Fruit fly (Drosophila melanogaster) whole organism, prepupa: ENCODE data around the gene Kr-h1.

Source experiments
- Blimp-1 ChIP-seq: fragments of 200-800 bp; sonication (Bioruptor generic); optimal IDR thresholded peaks from 3 replicates; lab custom pipeline; 2017; ENCODE audit warnings: missing biosample characterization, missing genetic modification characterization, mild to moderate bottlenecking, moderate library complexity, missing genetic modification reagents
- CG10631 ChIP-seq: fragments of 200-800 bp; sonication (Bioruptor generic); optimal IDR thresholded peaks from 2 replicates; lab custom pipeline; 2016; ENCODE audit warnings: missing biosample characterization, missing genetic modification characterization
- CG11294 ChIP-seq: fragments of 200-800 bp; sonication (Bioruptor generic); IDR thresholded peaks from 2 replicates; pipeline ENCODE4 v1.3.6; 2022; ENCODE audit warnings: missing biosample characterization, missing genetic modification characterization
- CG15336 ChIP-seq: fragments of 200-800 bp; sonication (Bioruptor generic); IDR thresholded peaks from 2 replicates; pipeline ENCODE4 v1.3.6; 2022; ENCODE audit warnings: missing biosample characterization, missing genetic modification characterization
- CG1621 ChIP-seq: fragments of 200-800 bp; sonication (Bioruptor generic); optimal IDR thresholded peaks from 3 replicates; lab custom pipeline; 2018; ENCODE audit warnings: missing biosample characterization, mild to moderate bottlenecking, missing genetic modification characterization
- CG16779 ChIP-seq: fragments of 200-800 bp; sonication (Bioruptor generic); optimal IDR thresholded peaks from 3 replicates; lab custom pipeline; 2017; ENCODE audit warnings: missing biosample characterization, mild to moderate bottlenecking, missing genetic modification characterization
- CG34406 ChIP-seq: fragments of 200-800 bp; sonication (Bioruptor generic); optimal IDR thresholded peaks from 3 replicates; lab custom pipeline; 2016; ENCODE audit warnings: missing biosample characterization, missing genetic modification characterization
- CG4318 ChIP-seq: fragments of 200-800 bp; sonication (Bioruptor generic); optimal IDR thresholded peaks from 3 replicates; lab custom pipeline; 2017; ENCODE audit warnings: missing biosample characterization, mild to moderate bottlenecking, missing genetic modification characterization
- CG6163 ChIP-seq: fragments of 200-800 bp; sonication (Bioruptor generic); IDR thresholded peaks from 3 replicates; pipeline ENCODE4 v1.3.6; 2022; ENCODE audit warnings: missing biosample characterization, missing genetic modification characterization
- CG6276 ChIP-seq: fragments of 200-800 bp; sonication (Bioruptor generic); optimal IDR thresholded peaks from 2 replicates; lab custom pipeline; 2017; ENCODE audit warnings: missing biosample characterization, mild to moderate bottlenecking, missing genetic modification characterization
- CG6854 ChIP-seq: fragments of 200-800 bp; sonication (Bioruptor generic); optimal IDR thresholded peaks from 2 replicates; lab custom pipeline; 2017; ENCODE audit warnings: missing biosample characterization, mild to moderate bottlenecking, missing genetic modification characterization
- CG7368 ChIP-seq: fragments of 200-800 bp; sonication (Bioruptor generic); optimal IDR thresholded peaks from 3 replicates; lab custom pipeline; 2016; ENCODE audit warnings: missing biosample characterization, missing genetic modification characterization
- CG8119 ChIP-seq: fragments of 200-800 bp; sonication (Bioruptor generic); IDR thresholded peaks from 3 replicates; pipeline ENCODE4 v1.3.6; 2022; ENCODE audit warnings: missing biosample characterization, missing genetic modification characterization
- CG8319 ChIP-seq: fragments of 200-800 bp; sonication (Bioruptor generic); optimal IDR thresholded peaks from 3 replicates; lab custom pipeline; 2016; ENCODE audit warnings: missing biosample characterization, missing genetic modification characterization
- Eip75B ChIP-seq: fragments of 200-800 bp; sonication (Bioruptor generic); optimal IDR thresholded peaks from 3 replicates; lab custom pipeline; 2016; ENCODE audit warnings: missing biosample characterization, missing genetic modification characterization
- Eip78C ChIP-seq: fragments of 200-800 bp; sonication (Bioruptor generic); peaks from one replicate; lab custom pipeline; 2016; ENCODE audit warnings: missing biosample characterization, missing genetic modification characterization
- Ets96B ChIP-seq: fragments of 200-800 bp; optimal IDR thresholded peaks from 2 replicates; lab custom pipeline; 2019; ENCODE audit warnings: missing biosample characterization, mild to moderate bottlenecking, missing genetic modification characterization, moderate library complexity
- Gug ChIP-seq: fragments of 200-800 bp; sonication (Bioruptor generic); IDR thresholded peaks from 2 replicates; pipeline ENCODE4 v1.3.6; 2022; ENCODE audit warnings: missing biosample characterization, missing genetic modification characterization
- Hr39 ChIP-seq: fragments of 200-800 bp; sonication (Bioruptor generic); optimal IDR thresholded peaks from 2 replicates; lab custom pipeline; 2016; ENCODE audit warnings: missing biosample characterization, missing genetic modification characterization
- Hr4 ChIP-seq: fragments of 200-800 bp; sonication (Bioruptor generic); optimal IDR thresholded peaks from 3 replicates; lab custom pipeline; 2016; ENCODE audit warnings: missing biosample characterization, missing genetic modification characterization
- Lpt ChIP-seq: fragments of 200-800 bp; sonication (Bioruptor generic); optimal IDR thresholded peaks from 3 replicates; lab custom pipeline; 2016; ENCODE audit warnings: missing biosample characterization, missing genetic modification characterization
- Met ChIP-seq: fragments of 200-800 bp; sonication (Bioruptor generic); optimal IDR thresholded peaks from 3 replicates; lab custom pipeline; 2016; ENCODE audit warnings: missing biosample characterization, missing genetic modification characterization
- Sox14 ChIP-seq: fragments of 200-800 bp; sonication (Bioruptor generic); optimal IDR thresholded peaks from 3 replicates; lab custom pipeline; 2016; ENCODE audit warnings: missing biosample characterization, missing genetic modification characterization
- achi ChIP-seq: fragments of 200-800 bp; sonication (Bioruptor generic); optimal IDR thresholded peaks from 3 replicates; lab custom pipeline; 2016; ENCODE audit warnings: missing biosample characterization, missing genetic modification characterization
- acj6 ChIP-seq: fragments of 200-800 bp; sonication (Bioruptor generic); optimal IDR thresholded peaks from 3 replicates; lab custom pipeline; 2016; ENCODE audit warnings: missing biosample characterization, missing genetic modification characterization
- dac ChIP-seq: fragments of 200-800 bp; sonication (Bioruptor generic); optimal IDR thresholded peaks from 2 replicates; lab custom pipeline; 2017; ENCODE audit warnings: missing biosample characterization, mild to moderate bottlenecking, missing genetic modification characterization
- dsx ChIP-seq: fragments of 200-800 bp; optimal IDR thresholded peaks from 3 replicates; lab custom pipeline; 2019; ENCODE audit warnings: missing biosample characterization, mild to moderate bottlenecking, missing genetic modification characterization, moderate library complexity; ENCODE audit not compliant: poor library complexity, severe bottlenecking
- esn ChIP-seq: fragments of 200-800 bp; sonication (Bioruptor generic); optimal IDR thresholded peaks from 2 replicates; lab custom pipeline; 2016; ENCODE audit warnings: missing biosample characterization, mild to moderate bottlenecking, missing genetic modification characterization, moderate library complexity
- fd59A ChIP-seq: fragments of 200-800 bp; sonication (Bioruptor generic); optimal IDR thresholded peaks from 2 replicates; lab custom pipeline; 2017; ENCODE audit warnings: missing biosample characterization, mild to moderate bottlenecking, missing genetic modification characterization, missing genetic modification reagents
- fkh ChIP-seq: fragments of 200-800 bp; sonication (Bioruptor generic); optimal IDR thresholded peaks from 3 replicates; lab custom pipeline; 2017; ENCODE audit warnings: missing biosample characterization, mild to moderate bottlenecking, missing genetic modification characterization, moderate library complexity
- lz ChIP-seq: fragments of 200-800 bp; sonication (Bioruptor generic); optimal IDR thresholded peaks from 3 replicates; lab custom pipeline; 2016; ENCODE audit warnings: missing biosample characterization, missing genetic modification characterization
- net ChIP-seq: fragments of 200-800 bp; sonication (Bioruptor generic); optimal IDR thresholded peaks from 3 replicates; lab custom pipeline; 2016; ENCODE audit warnings: missing biosample characterization, missing genetic modification characterization
- ss ChIP-seq, 2 experiments: fragments of 200-800 bp; sonication (Bioruptor generic); optimal IDR thresholded peaks; 2 replicates in 1 of 2; 3 replicates in 1 of 2; lab custom pipeline; 2017 to 2018; ENCODE audit warnings: mild to moderate bottlenecking in 2 of 2, missing biosample characterization in 2 of 2, missing genetic modification characterization in 2 of 2, moderate library complexity in 1 of 2
- svp ChIP-seq: fragments of 200-800 bp; sonication (Bioruptor generic); peaks from one replicate; lab custom pipeline; 2016; ENCODE audit warnings: missing biosample characterization, missing genetic modification characterization
- topi ChIP-seq: fragments of 200-800 bp; sonication (Bioruptor generic); optimal IDR thresholded peaks from 3 replicates; lab custom pipeline; 2016; ENCODE audit warnings: missing biosample characterization, missing genetic modification characterization
- vri ChIP-seq: fragments of 200-800 bp; sonication (Bioruptor generic); optimal IDR thresholded peaks from 3 replicates; lab custom pipeline; 2016; ENCODE audit warnings: missing biosample characterization, mild to moderate bottlenecking, missing genetic modification characterization

The Kr-h1 gene

dm6 chr2L:6076829-6077364 is 5.5 kb upstream of the Kr-h1 start:
- TF ChIP-seq Lpt (GFP tag; lab: Kevin White, UChicago) (no peak), svp (peak; percentile 42)

dm6 chr2L:6077632-6078031 is 4.8 kb upstream of the Kr-h1 start:
- TF ChIP-seq esn (GFP tag; lab: Kevin White, UChicago) (no peak), CG11294 (GFP tag; lab: Robert Waterston, UW) (no peak), Met (GFP tag; lab: Kevin White, UChicago) (no peak), fd59A (GFP tag; lab: Kevin White, UChicago) (no peak), Ets96B (tag; lab: Kevin White, UChicago) (no peak), CG6854 (GFP tag; lab: Kevin White, UChicago) (no peak), Eip75B (GFP tag; lab: Kevin White, UChicago) (no peak), achi (GFP tag; lab: Kevin White, UChicago) (no peak), dac (GFP tag; lab: Kevin White, UChicago) (no peak), Blimp-1 (GFP tag; lab: Kevin White, UChicago) (no peak), CG10631 (GFP tag; lab: Kevin White, UChicago) (no peak), lz (GFP tag; lab: Kevin White, UChicago) (no peak), Gug (GFP tag; lab: Robert Waterston, UW) (no peak), Hr4 (GFP tag; lab: Kevin White, UChicago) (no peak)

dm6 chr2L:6078757-6079351 is 3.5 kb upstream of the Kr-h1 start:
- TF ChIP-seq Gug (GFP tag; lab: Robert Waterston, UW): peak; percentile 42
- no peak for TF ChIP-seq CG8119 (GFP tag; lab: Robert Waterston, UW)
- TF ChIP-seq net (GFP tag; lab: Kevin White, UChicago): peak; percentile 16
- TF ChIP-seq dsx (GFP tag; lab: Kevin White, UChicago): peak; percentile 30
- TF ChIP-seq CG4318 (GFP tag; lab: Kevin White, UChicago): no peak
- no peak for TF ChIP-seq acj6 (GFP tag; lab: Kevin White, UChicago)
- peak; percentile 85 for TF ChIP-seq svp
- peak; percentile 63 for TF ChIP-seq CG16779
- peak; percentile 75 for TF ChIP-seq Lpt (GFP tag; lab: Kevin White, UChicago)
- TF ChIP-seq Hr39: no peak
- TF ChIP-seq Sox14: peak; percentile 1
- TF ChIP-seq CG7368 (GFP tag; lab: Kevin White, UChicago): peak; percentile 29
- peak; percentile 3 for TF ChIP-seq esn (GFP tag; lab: Kevin White, UChicago)
- TF ChIP-seq Met (GFP tag; lab: Kevin White, UChicago): peak; percentile 100
- TF ChIP-seq ss (GFP tag; optimal IDR thresholded peaks at IDR 0.05; lab: Kevin White, UChicago): peak; percentile 63 to 72
- TF ChIP-seq Blimp-1 (GFP tag; lab: Kevin White, UChicago): no peak
- peak; percentile 29 for TF ChIP-seq vri
- no peak for TF ChIP-seq CG34406 (GFP tag; lab: Kevin White, UChicago)
- TF ChIP-seq topi: peak; percentile 8
- TF ChIP-seq CG8319: no peak
- TF ChIP-seq CG15336 (GFP tag; lab: Robert Waterston, UW): peak; percentile 38; the same call in 1 of the 2 replicates
- TF ChIP-seq CG6163 (GFP tag; lab: Robert Waterston, UW): peak; percentile 73
- TF ChIP-seq CG6276: peak; percentile 21
- TF ChIP-seq fkh (GFP tag; lab: Kevin White, UChicago): peak; percentile 71
- peak; percentile 50 for TF ChIP-seq CG6854 (GFP tag; lab: Kevin White, UChicago)
- TF ChIP-seq Eip78C (GFP tag; lab: Kevin White, UChicago): peak; percentile 88
- peak; percentile 86 for TF ChIP-seq Eip75B (GFP tag; lab: Kevin White, UChicago)
- TF ChIP-seq CG1621 (tag; lab: Kevin White, UChicago): peak; percentile 25
- TF ChIP-seq, all 60 proteins: peak for 21
